Worm (Caenorhabditis elegans) whole organism, L4/young adult: Measurements from ENCODE around the gene F40C5.2.

Experiments
- W03F9.2 ChIP-seq: fragments of 150-350 bp; optimal IDR thresholded peaks from 2 replicates; lab custom pipeline; 2014; ENCODE audit warnings: missing biosample characterization, missing genetic modification characterization
- him-1 ChIP-seq: sonication (generic microtip); optimal IDR thresholded peaks from 2 replicates; lab custom pipeline; 2016; ENCODE audit warnings: missing genotype, missing genetic modification reagents, missing genetic modification characterization, missing compliant biosample characterization

DNA sequence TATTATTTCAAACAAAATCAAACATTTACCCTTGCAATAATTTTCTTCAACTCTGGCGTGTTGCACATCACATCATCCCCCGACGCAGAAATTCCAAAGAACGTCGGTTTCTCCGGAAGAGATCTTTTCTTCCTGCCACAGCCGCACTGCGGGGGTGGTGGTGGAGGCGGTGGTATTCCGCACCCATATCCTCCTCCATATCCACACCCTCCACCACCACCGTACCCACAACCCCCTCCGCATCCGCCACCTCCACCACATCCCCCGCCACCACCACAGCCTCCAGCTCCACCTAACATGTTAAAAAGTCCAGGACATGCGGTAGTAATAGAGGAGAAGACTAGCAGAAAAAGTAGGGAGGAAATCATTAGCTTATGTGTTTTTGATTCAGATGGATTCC is 15.9 kb upstream of the F40C5.2 start, which contains the start of gene grl-29:
- TF ChIP-seq W03F9.2 (no peak), him-1 (no peak)
